Fruit fly (Drosophila melanogaster) whole organism, prepupa: Measurements from ENCODE around the gene ovm.

Experiments
- Blimp-1 ChIP-seq: fragments of 200-800 bp; sonication (Bioruptor generic); optimal IDR thresholded peaks from 3 replicates; lab custom pipeline; 2017; ENCODE audit warnings: missing biosample characterization, missing genetic modification characterization, mild to moderate bottlenecking, moderate library complexity, missing genetic modification reagents
- CG10631 ChIP-seq: fragments of 200-800 bp; sonication (Bioruptor generic); optimal IDR thresholded peaks from 2 replicates; lab custom pipeline; 2016; ENCODE audit warnings: missing biosample characterization, missing genetic modification characterization
- CG10669 ChIP-seq: fragments of 200-800 bp; sonication (Bioruptor generic); optimal IDR thresholded peaks from 3 replicates; lab custom pipeline; 2018; ENCODE audit warnings: missing biosample characterization, mild to moderate bottlenecking, missing genetic modification characterization, moderate library complexity
- CG11294 ChIP-seq: fragments of 200-800 bp; sonication (Bioruptor generic); IDR thresholded peaks from 2 replicates; pipeline ENCODE4 v1.3.6; 2022; ENCODE audit warnings: missing biosample characterization, missing genetic modification characterization
- CG11762 ChIP-seq: fragments of 200-800 bp; sonication (Bioruptor generic); optimal IDR thresholded peaks from 3 replicates; lab custom pipeline; 2016; ENCODE audit warnings: missing biosample characterization, missing genetic modification characterization; ENCODE audit not compliant: insufficient read depth
- CG15336 ChIP-seq: fragments of 200-800 bp; sonication (Bioruptor generic); IDR thresholded peaks from 2 replicates; pipeline ENCODE4 v1.3.6; 2022; ENCODE audit warnings: missing biosample characterization, missing genetic modification characterization
- CG1621 ChIP-seq: fragments of 200-800 bp; sonication (Bioruptor generic); optimal IDR thresholded peaks from 3 replicates; lab custom pipeline; 2018; ENCODE audit warnings: missing biosample characterization, mild to moderate bottlenecking, missing genetic modification characterization
- CG16779 ChIP-seq: fragments of 200-800 bp; sonication (Bioruptor generic); optimal IDR thresholded peaks from 3 replicates; lab custom pipeline; 2017; ENCODE audit warnings: missing biosample characterization, mild to moderate bottlenecking, missing genetic modification characterization
- CG32006 ChIP-seq: fragments of 200-800 bp; sonication (Bioruptor generic); optimal IDR thresholded peaks from 3 replicates; lab custom pipeline; 2017; ENCODE audit warnings: missing biosample characterization, mild to moderate bottlenecking, missing genetic modification characterization
- CG3919 ChIP-seq: fragments of 200-800 bp; sonication (Bioruptor generic); optimal IDR thresholded peaks from 3 replicates; lab custom pipeline; 2016; ENCODE audit warnings: missing biosample characterization, missing genetic modification characterization
- CG6163 ChIP-seq: fragments of 200-800 bp; sonication (Bioruptor generic); IDR thresholded peaks from 3 replicates; pipeline ENCODE4 v1.3.6; 2022; ENCODE audit warnings: missing biosample characterization, missing genetic modification characterization
- CG6276 ChIP-seq: fragments of 200-800 bp; sonication (Bioruptor generic); optimal IDR thresholded peaks from 2 replicates; lab custom pipeline; 2017; ENCODE audit warnings: missing biosample characterization, mild to moderate bottlenecking, missing genetic modification characterization
- CG6808 ChIP-seq: fragments of 200-800 bp; sonication (Bioruptor generic); optimal IDR thresholded peaks from 3 replicates; lab custom pipeline; 2017; ENCODE audit warnings: missing biosample characterization, missing genetic modification characterization, mild to moderate bottlenecking, moderate library complexity, missing genetic modification reagents
- CG6854 ChIP-seq: fragments of 200-800 bp; sonication (Bioruptor generic); optimal IDR thresholded peaks from 2 replicates; lab custom pipeline; 2017; ENCODE audit warnings: missing biosample characterization, mild to moderate bottlenecking, missing genetic modification characterization
- CG7368 ChIP-seq: fragments of 200-800 bp; sonication (Bioruptor generic); optimal IDR thresholded peaks from 3 replicates; lab custom pipeline; 2016; ENCODE audit warnings: missing biosample characterization, missing genetic modification characterization
- CG8119 ChIP-seq: fragments of 200-800 bp; sonication (Bioruptor generic); IDR thresholded peaks from 3 replicates; pipeline ENCODE4 v1.3.6; 2022; ENCODE audit warnings: missing biosample characterization, missing genetic modification characterization
- CG8632 ChIP-seq: fragments of 200-800 bp; sonication (Bioruptor generic); optimal IDR thresholded peaks from 3 replicates; lab custom pipeline; 2016; ENCODE audit warnings: missing biosample characterization, missing genetic modification characterization
- Eip75B ChIP-seq: fragments of 200-800 bp; sonication (Bioruptor generic); optimal IDR thresholded peaks from 3 replicates; lab custom pipeline; 2016; ENCODE audit warnings: missing biosample characterization, missing genetic modification characterization
- Eip78C ChIP-seq: fragments of 200-800 bp; sonication (Bioruptor generic); peaks from one replicate; lab custom pipeline; 2016; ENCODE audit warnings: missing biosample characterization, missing genetic modification characterization
- Eip93F ChIP-seq: fragments of 200-800 bp; sonication (Bioruptor generic); optimal IDR thresholded peaks from 2 replicates; lab custom pipeline; 2016; ENCODE audit warnings: missing biosample characterization, mild to moderate bottlenecking, missing genetic modification characterization
- Ets21C ChIP-seq: fragments of 200-800 bp; sonication (Bioruptor generic); optimal IDR thresholded peaks from 3 replicates; lab custom pipeline; 2016; ENCODE audit warnings: missing biosample characterization, missing genetic modification characterization
- Ets96B ChIP-seq: fragments of 200-800 bp; optimal IDR thresholded peaks from 2 replicates; lab custom pipeline; 2019; ENCODE audit warnings: missing biosample characterization, mild to moderate bottlenecking, missing genetic modification characterization, moderate library complexity
- Gug ChIP-seq: fragments of 200-800 bp; sonication (Bioruptor generic); IDR thresholded peaks from 2 replicates; pipeline ENCODE4 v1.3.6; 2022; ENCODE audit warnings: missing biosample characterization, missing genetic modification characterization
- Hr38 ChIP-seq: sonication (Bioruptor generic); optimal IDR thresholded peaks from 2 replicates; lab custom pipeline; 2016; ENCODE audit warnings: missing biosample characterization, missing genetic modification characterization
- Smox ChIP-seq: fragments of 200-800 bp; sonication (Bioruptor generic); optimal IDR thresholded peaks from 3 replicates; lab custom pipeline; 2016; ENCODE audit warnings: missing biosample characterization, missing genetic modification characterization
- Sox102F ChIP-seq: fragments of 200-800 bp; sonication (Bioruptor generic); optimal IDR thresholded peaks from 2 replicates; lab custom pipeline; 2016; ENCODE audit warnings: missing biosample characterization, mild to moderate bottlenecking, missing genetic modification characterization
- Sox14 ChIP-seq: fragments of 200-800 bp; sonication (Bioruptor generic); optimal IDR thresholded peaks from 3 replicates; lab custom pipeline; 2016; ENCODE audit warnings: missing biosample characterization, missing genetic modification characterization
- achi ChIP-seq: fragments of 200-800 bp; sonication (Bioruptor generic); optimal IDR thresholded peaks from 3 replicates; lab custom pipeline; 2016; ENCODE audit warnings: missing biosample characterization, missing genetic modification characterization
- acj6 ChIP-seq: fragments of 200-800 bp; sonication (Bioruptor generic); optimal IDR thresholded peaks from 3 replicates; lab custom pipeline; 2016; ENCODE audit warnings: missing biosample characterization, missing genetic modification characterization
- dac ChIP-seq: fragments of 200-800 bp; sonication (Bioruptor generic); optimal IDR thresholded peaks from 2 replicates; lab custom pipeline; 2017; ENCODE audit warnings: missing biosample characterization, mild to moderate bottlenecking, missing genetic modification characterization
- dsx ChIP-seq: fragments of 200-800 bp; optimal IDR thresholded peaks from 3 replicates; lab custom pipeline; 2019; ENCODE audit warnings: missing biosample characterization, mild to moderate bottlenecking, missing genetic modification characterization, moderate library complexity; ENCODE audit not compliant: poor library complexity, severe bottlenecking
- esn ChIP-seq: fragments of 200-800 bp; sonication (Bioruptor generic); optimal IDR thresholded peaks from 2 replicates; lab custom pipeline; 2016; ENCODE audit warnings: missing biosample characterization, mild to moderate bottlenecking, missing genetic modification characterization, moderate library complexity
- fd85E ChIP-seq: fragments of 200-800 bp; sonication (Bioruptor generic); optimal IDR thresholded peaks from 3 replicates; lab custom pipeline; 2016; ENCODE audit warnings: missing biosample characterization, missing genetic modification characterization
- fkh ChIP-seq: fragments of 200-800 bp; sonication (Bioruptor generic); optimal IDR thresholded peaks from 3 replicates; lab custom pipeline; 2017; ENCODE audit warnings: missing biosample characterization, mild to moderate bottlenecking, missing genetic modification characterization, moderate library complexity
- lz ChIP-seq: fragments of 200-800 bp; sonication (Bioruptor generic); optimal IDR thresholded peaks from 3 replicates; lab custom pipeline; 2016; ENCODE audit warnings: missing biosample characterization, missing genetic modification characterization
- net ChIP-seq: fragments of 200-800 bp; sonication (Bioruptor generic); optimal IDR thresholded peaks from 3 replicates; lab custom pipeline; 2016; ENCODE audit warnings: missing biosample characterization, missing genetic modification characterization
- pdm3 ChIP-seq: fragments of 200-800 bp; sonication (Bioruptor generic); optimal IDR thresholded peaks from 3 replicates; lab custom pipeline; 2016; ENCODE audit warnings: missing biosample characterization, missing genetic modification characterization
- salr ChIP-seq, 2 experiments: fragments of 200-800 bp; sonication (Bioruptor generic); optimal IDR thresholded peaks; 3 replicates each; lab custom pipeline; 2016 to 2018; ENCODE audit warnings: missing biosample characterization in 2 of 2, missing genetic modification characterization in 2 of 2, mild to moderate bottlenecking in 1 of 2
- spab ChIP-seq: fragments of 200-800 bp; sonication (Bioruptor generic); optimal IDR thresholded peaks from 2 replicates; lab custom pipeline; 2017; ENCODE audit warnings: missing biosample characterization, mild to moderate bottlenecking, missing genetic modification characterization, missing genetic modification reagents
- ss ChIP-seq, 2 experiments: fragments of 200-800 bp; sonication (Bioruptor generic); optimal IDR thresholded peaks; 2 replicates in 1 of 2; 3 replicates in 1 of 2; lab custom pipeline; 2017 to 2018; ENCODE audit warnings: mild to moderate bottlenecking in 2 of 2, missing biosample characterization in 2 of 2, missing genetic modification characterization in 2 of 2, moderate library complexity in 1 of 2
- svp ChIP-seq: fragments of 200-800 bp; sonication (Bioruptor generic); peaks from one replicate; lab custom pipeline; 2016; ENCODE audit warnings: missing biosample characterization, missing genetic modification characterization
- topi ChIP-seq: fragments of 200-800 bp; sonication (Bioruptor generic); optimal IDR thresholded peaks from 3 replicates; lab custom pipeline; 2016; ENCODE audit warnings: missing biosample characterization, missing genetic modification characterization
- vri ChIP-seq: fragments of 200-800 bp; sonication (Bioruptor generic); optimal IDR thresholded peaks from 3 replicates; lab custom pipeline; 2016; ENCODE audit warnings: missing biosample characterization, mild to moderate bottlenecking, missing genetic modification characterization

ovm gene

dm6 chr2L:165253-165890 is 24.6 kb upstream of the ovm start (continued):
- TF ChIP-seq lz (GFP tag; lab: Kevin White, UChicago) (no peak), fkh (GFP tag; lab: Kevin White, UChicago) (no peak), Hr38 (no peak)
- TF ChIP-seq, all 60 proteins: peak for 5

dm6 chr2L:163229-163628 is 22.4 kb upstream of the ovm start:
- peak; percentile 24 for TF ChIP-seq fkh (GFP tag; lab: Kevin White, UChicago)
- no peak for TF ChIP-seq CG7368 (GFP tag; lab: Kevin White, UChicago)

- peak; percentile 56 for TF ChIP-seq Eip78C (GFP tag; lab: Kevin White, UChicago)
- no peak for TF ChIP-seq fd85E (GFP tag; lab: Kevin White, UChicago)
- no peak for TF ChIP-seq net
- peak; percentile 25 for TF ChIP-seq CG10631
Observed at dm6 chr2L:162208-162607, 21.4 kb upstream of the ovm start.

- TF ChIP-seq CG32006 (GFP tag; lab: Kevin White, UChicago) = peak; percentile 5
- peak; percentile 29 for TF ChIP-seq Smox (GFP tag; lab: Kevin White, UChicago)
- TF ChIP-seq CG11762 (GFP tag; lab: Kevin White, UChicago) = no peak
- TF ChIP-seq achi (GFP tag; lab: Kevin White, UChicago) = peak; percentile 13
- peak; percentile 52 for TF ChIP-seq net
- peak; percentile 90 for TF ChIP-seq Eip93F
- no peak for TF ChIP-seq CG8119 (GFP tag; lab: Robert Waterston, UW)
- peak; percentile 64 for TF ChIP-seq CG6276 (GFP tag; lab: Kevin White, UChicago)
- TF ChIP-seq CG8632 (GFP tag; lab: Kevin White, UChicago) = no peak
- peak; percentile 49 for TF ChIP-seq CG1621 (tag; lab: Kevin White, UChicago)
- TF ChIP-seq Sox102F (GFP tag; lab: Kevin White, UChicago) = peak; percentile 34
- TF ChIP-seq CG6854 = peak; percentile 62
- TF ChIP-seq salr (GFP tag; optimal IDR thresholded peaks at IDR 0.05; lab: Kevin White, UChicago) = peak; percentile 20 to 21
- no peak for TF ChIP-seq esn
- no peak for TF ChIP-seq CG11294 (GFP tag; lab: Robert Waterston, UW)
- TF ChIP-seq Ets96B (tag; lab: Kevin White, UChicago) = peak; percentile 3
- peak; percentile 21 for TF ChIP-seq CG10669
- no peak for TF ChIP-seq CG3919
- peak; percentile 41 for TF ChIP-seq CG6808 (GFP tag; lab: Kevin White, UChicago)
- TF ChIP-seq dsx (GFP tag; lab: Kevin White, UChicago) = peak; percentile 58
- peak; percentile 37 for TF ChIP-seq Ets21C (GFP tag; lab: Kevin White, UChicago)
- peak; percentile 51 to 80 for TF ChIP-seq ss (GFP tag; optimal IDR thresholded peaks at IDR 0.05; lab: Kevin White, UChicago)
- TF ChIP-seq CG16779 = peak; percentile 46
- TF ChIP-seq Gug (GFP tag; lab: Robert Waterston, UW) = no peak
- TF ChIP-seq dac = no peak
- peak; percentile 11 for TF ChIP-seq Blimp-1
- TF ChIP-seq Eip75B (GFP tag; lab: Kevin White, UChicago) = peak; percentile 28
- TF ChIP-seq Sox14 (GFP tag; lab: Kevin White, UChicago) = peak; percentile 35
- TF ChIP-seq pdm3 (GFP tag; lab: Kevin White, UChicago) = peak; percentile 20
- TF ChIP-seq fkh (GFP tag; lab: Kevin White, UChicago) = peak; percentile 99
- no peak for TF ChIP-seq Hr38
- peak; percentile 82 for TF ChIP-seq svp
- peak; percentile 12 for TF ChIP-seq topi
- no peak for TF ChIP-seq spab (GFP tag; lab: Kevin White, UChicago)
- no peak for TF ChIP-seq CG6163
- TF ChIP-seq acj6 (GFP tag; lab: Kevin White, UChicago) = no peak
- TF ChIP-seq lz (GFP tag; lab: Kevin White, UChicago) = no peak
- TF ChIP-seq vri (GFP tag; lab: Kevin White, UChicago) = peak; percentile 74
- no peak for TF ChIP-seq CG15336 (GFP tag; lab: Robert Waterston, UW)
- peak; percentile 65 for TF ChIP-seq fd85E (GFP tag; lab: Kevin White, UChicago)
Observed at dm6 chr2L:161453-162175, 20.8 kb upstream of the ovm start.
